Fruit fly (Drosophila melanogaster): ENCODE results near the gene CG32022.

The CG32022 gene

dm6 chr3L:8675029-8675544 lies 46.0 kb downstream of the CG32022 start (continued):
- TF ChIP-seq CG32767 (GFP tag; IDR thresholded peaks at IDR 0.05) = 0 out of 2 replicates have a peak, but pooled peaks have one; percentile 8
- no peak for TF ChIP-seq insv (GFP tag; optimal IDR thresholded peaks at IDR 0.05)
- no peak for TF ChIP-seq cato (GFP tag; optimal IDR thresholded peaks at IDR 0.05; ENCODE audit: borderline replicate concordance)
- TF ChIP-seq Blimp-1 (GFP tag; optimal IDR thresholded peaks at IDR 0.05) = no peak
- TF ChIP-seq Abd-B (GFP tag; optimal IDR thresholded peaks at IDR 0.05) = no peak
- no peak for TF ChIP-seq CG2678 (tag; optimal IDR thresholded peaks at IDR 0.05)
- TF ChIP-seq Rfx (GFP tag; IDR thresholded peaks at IDR 0.05) = peak; percentile 40; the same call in 1 of the 2 replicates
- TF ChIP-seq CTCF (GFP tag; optimal IDR thresholded peaks at IDR 0.05) = no peak
- peak; percentile 40 for TF ChIP-seq sens (GFP tag)
- no peak for TF ChIP-seq CG6654 (GFP tag; optimal IDR thresholded peaks at IDR 0.05)
- TF ChIP-seq wor (GFP tag; IDR thresholded peaks at IDR 0.05) = no peak
- peak; percentile 17 for TF ChIP-seq dm (GFP tag; optimal IDR thresholded peaks at IDR 0.05)
- 0 out of 2 replicates have a peak, but pooled peaks have one; percentile 9 for TF ChIP-seq ssp (GFP tag; IDR thresholded peaks at IDR 0.05)
- TF ChIP-seq ro (GFP tag; IDR thresholded peaks at IDR 0.05) = no peak
- TF ChIP-seq lmd (GFP tag; IDR thresholded peaks at IDR 0.05) = no peak
- no peak for TF ChIP-seq Deaf1 (tag; optimal IDR thresholded peaks at IDR 0.05)
- no peak for TF ChIP-seq CG1529 (GFP tag; optimal IDR thresholded peaks at IDR 0.05)
- TF ChIP-seq YL-1 (GFP tag; optimal IDR thresholded peaks at IDR 0.05) = no peak
- TF ChIP-seq Elba2 (GFP tag; optimal IDR thresholded peaks at IDR 0.05) = no peak
- TF ChIP-seq CG2202 (tag; optimal IDR thresholded peaks at IDR 0.05) = no peak
- no peak for TF ChIP-seq Lpt (GFP tag; optimal IDR thresholded peaks at IDR 0.05)
- no peak for TF ChIP-seq aop (GFP tag; IDR thresholded peaks at IDR 0.05)
- TF ChIP-seq klu (GFP tag; IDR thresholded peaks at IDR 0.05) = no peak
- TF ChIP-seq Sry-δ (GFP tag; optimal IDR thresholded peaks at IDR 0.05) = no peak
- TF ChIP-seq CG12104 (GFP tag; optimal IDR thresholded peaks at IDR 0.05) = no peak
- no peak for TF ChIP-seq her (GFP tag; optimal IDR thresholded peaks at IDR 0.05)
- no peak for TF ChIP-seq crol (GFP tag; IDR thresholded peaks at IDR 0.05)
- no peak for TF ChIP-seq Dref (GFP tag; IDR thresholded peaks at IDR 0.05)
- no peak for TF ChIP-seq CG4360 (GFP tag; IDR thresholded peaks at IDR 0.05)
- TF ChIP-seq Poxn (GFP tag; IDR thresholded peaks at IDR 0.05) = no peak
- no peak for TF ChIP-seq hb (GFP tag; IDR thresholded peaks at IDR 0.05; ENCODE audit: partially characterized antibody)
- no peak for TF ChIP-seq ap (GFP tag; IDR thresholded peaks at IDR 0.05)
- TF ChIP-seq Trl (optimal IDR thresholded peaks at IDR 0.05) = no peak
- no peak for TF ChIP-seq Trl (GFP tag; optimal IDR thresholded peaks at IDR 0.05)
- TF ChIP-seq CG6689 (GFP tag; IDR thresholded peaks at IDR 0.05) = 0 out of 2 replicates have a peak, but pooled peaks have one; percentile 6
- no peak for TF ChIP-seq zfh1 (GFP tag; IDR thresholded peaks at IDR 0.05)
- no peak for TF ChIP-seq CG18619 (GFP tag; optimal IDR thresholded peaks at IDR 0.05)
- TF ChIP-seq fd102C (GFP tag; optimal IDR thresholded peaks at IDR 0.05) = no peak
- no peak for TF ChIP-seq chif (GFP tag; optimal IDR thresholded peaks at IDR 0.05)
- 0 out of 3 replicates have a peak, but pooled peaks have one; percentile 14 for TF ChIP-seq tgo (GFP tag; IDR thresholded peaks at IDR 0.05)
- no peak for TF ChIP-seq exex (tag; optimal IDR thresholded peaks at IDR 0.05)
- TF ChIP-seq Med (GFP tag) = peak; percentile 83
- TF ChIP-seq NFAT (GFP tag; IDR thresholded peaks at IDR 0.05) = no peak; the same call in 1 of the 2 replicates
- TF ChIP-seq ash1 (GFP tag; optimal IDR thresholded peaks at IDR 0.05) = no peak
- TF ChIP-seq eve (GFP tag; optimal IDR thresholded peaks at IDR 0.05) = no peak
- TF ChIP-seq CG10462 (GFP tag; optimal IDR thresholded peaks at IDR 0.05) = no peak
- TF ChIP-seq bowl (GFP tag; IDR thresholded peaks at IDR 0.05) = no peak
- no peak for TF ChIP-seq fd64A (GFP tag; optimal IDR thresholded peaks at IDR 0.05)
- no peak for TF ChIP-seq CG13123 (GFP tag; optimal IDR thresholded peaks at IDR 0.05)
- no peak for TF ChIP-seq CG13424 (tag; optimal IDR thresholded peaks at IDR 0.05)
- TF ChIP-seq CG1832 (GFP tag; optimal IDR thresholded peaks at IDR 0.05) = peak; percentile 7
- peak in 1 of 3 experiments; percentile 26 for TF ChIP-seq Stat92E (GFP tag; optimal IDR thresholded peaks at IDR 0.05)
- no peak for TF ChIP-seq MTF-1 (GFP tag; optimal IDR thresholded peaks at IDR 0.05; ENCODE audit: borderline replicate concordance)
